Worm (Caenorhabditis elegans) whole organism, mixed stage, embryonic: ENCODE data around the gene C52E2.5.
A peak's percentile ranks its signal among the peaks of the same experiment; 100 is the strongest.

Experiments
- M03D4.4 ChIP-seq: sonication (generic microtip); optimal IDR thresholded peaks from 2 replicates; lab custom pipeline; 2017; ENCODE audit warnings: mild to moderate bottlenecking, missing genetic modification characterization, missing compliant biosample characterization
- bed-3 ChIP-seq: fragments of 200-800 bp; sonication (Bioruptor generic); optimal IDR thresholded peaks from 3 replicates; lab custom pipeline; 2018; ENCODE audit warnings: mild to moderate bottlenecking, missing genetic modification characterization, moderate library complexity, missing compliant biosample characterization
- blmp-1 ChIP-seq: fragments of 150-350 bp; optimal IDR thresholded peaks from 2 replicates; lab custom pipeline; 2014; ENCODE audit warnings: missing biosample characterization, missing genetic modification characterization
- ceh-43 ChIP-seq: fragments of 200-800 bp; sonication (Bioruptor generic); optimal IDR thresholded peaks from 2 replicates; lab custom pipeline; 2018; ENCODE audit warnings: mild to moderate bottlenecking, missing genetic modification characterization, moderate library complexity, missing compliant biosample characterization
- ceh-83 ChIP-seq: fragments of 200-800 bp; sonication (Bioruptor generic); optimal IDR thresholded peaks from 2 replicates; lab custom pipeline; 2018; ENCODE audit warnings: mild to moderate bottlenecking, missing genetic modification characterization, missing compliant biosample characterization
- ces-1 ChIP-seq: fragments of 150-350 bp; optimal IDR thresholded peaks from 2 replicates; lab custom pipeline; 2014; ENCODE audit warnings: missing biosample characterization, missing genetic modification reagents, missing genetic modification characterization
- cnd-1 ChIP-seq: fragments of 200-800 bp; sonication (Bioruptor generic); optimal IDR thresholded peaks from 2 replicates; lab custom pipeline; 2018; ENCODE audit warnings: mild to moderate bottlenecking, missing genetic modification characterization, missing compliant biosample characterization
- drap-1 ChIP-seq: fragments of 200-800 bp; sonication (Bioruptor generic); optimal IDR thresholded peaks from 3 replicates; lab custom pipeline; 2018; ENCODE audit warnings: mild to moderate bottlenecking, missing genetic modification characterization, missing compliant biosample characterization
- elt-3 ChIP-seq: fragments of 150-350 bp; optimal IDR thresholded peaks from 2 replicates; lab custom pipeline; 2014; ENCODE audit warnings: missing biosample characterization, missing genetic modification characterization
- flh-1 ChIP-seq: fragments of 200-800 bp; sonication (Bioruptor generic); optimal IDR thresholded peaks from 2 replicates; lab custom pipeline; 2018; ENCODE audit warnings: mild to moderate bottlenecking, missing genetic modification characterization, moderate library complexity, missing compliant biosample characterization
- ham-2 ChIP-seq: fragments of 200-800 bp; sonication (Bioruptor generic); optimal IDR thresholded peaks from 2 replicates; lab custom pipeline; 2018; ENCODE audit warnings: mild to moderate bottlenecking, missing genetic modification characterization, missing compliant biosample characterization
- hlh-1 ChIP-seq: fragments of 150-350 bp; optimal IDR thresholded peaks from 2 replicates; lab custom pipeline; 2014; ENCODE audit warnings: missing biosample characterization, missing genetic modification reagents, missing genetic modification characterization
- lin-13 ChIP-seq: fragments of 150-350 bp; optimal IDR thresholded peaks from 2 replicates; lab custom pipeline; 2014; ENCODE audit warnings: missing biosample characterization, missing genetic modification characterization
- lsy-2 ChIP-seq: fragments of 150-350 bp; optimal IDR thresholded peaks from 2 replicates; lab custom pipeline; 2014; ENCODE audit warnings: missing biosample characterization, missing genetic modification characterization
- mab-5 ChIP-seq: fragments of 150-350 bp; optimal IDR thresholded peaks from 2 replicates; lab custom pipeline; 2014; ENCODE audit warnings: missing biosample characterization, missing genetic modification characterization
- mep-1 ChIP-seq: fragments of 150-350 bp; optimal IDR thresholded peaks from 2 replicates; lab custom pipeline; 2017; ENCODE audit warnings: missing biosample characterization, missing genetic modification reagents, missing genetic modification characterization, inconsistent platforms
- mls-2 ChIP-seq: sonication (generic microtip); optimal IDR thresholded peaks from 2 replicates; lab custom pipeline; 2016; ENCODE audit warnings: mild to moderate bottlenecking, missing genetic modification characterization, moderate library complexity, missing compliant biosample characterization
- nhr-12 ChIP-seq: fragments of 150-350 bp; optimal IDR thresholded peaks from 2 replicates; lab custom pipeline; 2014; ENCODE audit warnings: missing biosample characterization, missing genetic modification characterization
- nhr-2 ChIP-seq: fragments of 150-350 bp; optimal IDR thresholded peaks from 2 replicates; lab custom pipeline; 2014; ENCODE audit warnings: missing biosample characterization, missing genetic modification characterization
- nhr-237 ChIP-seq: fragments of 150-350 bp; optimal IDR thresholded peaks from 2 replicates; lab custom pipeline; 2014; ENCODE audit warnings: missing biosample characterization, missing genetic modification characterization
- nhr-76 ChIP-seq: sonication (generic microtip); optimal IDR thresholded peaks from 2 replicates; lab custom pipeline; 2017; ENCODE audit warnings: missing biosample characterization, missing genetic modification characterization
- pha-4 ChIP-seq: fragments of 150-350 bp; optimal IDR thresholded peaks from 2 replicates; lab custom pipeline; 2018; ENCODE audit warnings: missing biosample characterization, missing genetic modification reagents, missing genetic modification characterization
- sem-2 ChIP-seq: fragments of 200-800 bp; sonication (Bioruptor generic); optimal IDR thresholded peaks from 2 replicates; lab custom pipeline; 2018; ENCODE audit warnings: mild to moderate bottlenecking, missing genetic modification characterization, missing compliant biosample characterization
- snpc-4 ChIP-seq: fragments of 150-350 bp; optimal IDR thresholded peaks from 2 replicates; lab custom pipeline; 2014; ENCODE audit warnings: missing biosample characterization, missing genetic modification characterization
- sptf-1 ChIP-seq: sonication (generic microtip); optimal IDR thresholded peaks from 2 replicates; lab custom pipeline; 2017; ENCODE audit warnings: mild to moderate bottlenecking, missing genetic modification characterization, moderate library complexity, missing compliant biosample characterization
- unc-120 ChIP-seq: sonication (generic microtip); optimal IDR thresholded peaks from 2 replicates; lab custom pipeline; 2017; ENCODE audit warnings: missing genetic modification characterization, missing compliant biosample characterization; ENCODE audit not compliant: poor library complexity, severe bottlenecking
- unc-39 ChIP-seq: fragments of 150-350 bp; optimal IDR thresholded peaks from 2 replicates; lab custom pipeline; 2014; ENCODE audit warnings: missing biosample characterization, missing genetic modification characterization
- unc-62 ChIP-seq: fragments of 150-350 bp; optimal IDR thresholded peaks from 2 replicates; lab custom pipeline; 2014; ENCODE audit warnings: missing biosample characterization, missing genetic modification reagents, missing genetic modification characterization
- zip-8 ChIP-seq: fragments of 150-350 bp; optimal IDR thresholded peaks from 2 replicates; lab custom pipeline; 2014; ENCODE audit warnings: missing biosample characterization, missing genetic modification characterization
- ztf-11 ChIP-seq: fragments of 150-350 bp; optimal IDR thresholded peaks from 2 replicates; lab custom pipeline; 2014; ENCODE audit warnings: missing biosample characterization, missing genetic modification characterization

C52E2.5 gene

ce11 chrII:1848109-1848508 lies 5.4 kb upstream of the C52E2.5 start, which contains the start of gene fbxb-97:
TSS of gene fbxb-97 (minus strand) at chrII:1848161.
- TF ChIP-seq ceh-43 (GFP tag; lab: Kevin White, UChicago) (no peak), unc-120 (tag; lab: Kevin White, UChicago) (peak; percentile 51), sem-2 (GFP tag; lab: Kevin White, UChicago) (no peak)

- TF ChIP-seq nhr-12 (tag; lab: Kevin White, UChicago) (no peak), lsy-2 (no peak), blmp-1 (tag; lab: Kevin White, UChicago) (no peak), sem-2 (GFP tag; lab: Kevin White, UChicago) (no peak), nhr-237 (tag; lab: Kevin White, UChicago) (no peak), sptf-1 (tag; lab: Kevin White, UChicago) (no peak), snpc-4 (no peak)
These were observed 1.8 kb upstream of the C52E2.5 start for ce11 chrII:1844552-1844951.

ce11 chrII:1836204-1836603 lies 6.5 kb downstream of the C52E2.5 start, which contains the start of gene T08E11.1:
TSS of gene T08E11.1 (plus strand) at chrII:1836504.
- no peak for TF ChIP-seq sptf-1 (tag; lab: Kevin White, UChicago)
- TF ChIP-seq sem-2 (GFP tag; lab: Kevin White, UChicago), result no peak
- no peak for TF ChIP-seq mab-5 (tag; lab: Kevin White, UChicago)
- TF ChIP-seq ceh-83 (GFP tag; lab: Kevin White, UChicago), result no peak
- no peak for TF ChIP-seq cnd-1 (tag; lab: Kevin White, UChicago)
- no peak for TF ChIP-seq mep-1 (tag; lab: Kevin White, UChicago)
- TF ChIP-seq ham-2 (GFP tag; lab: Kevin White, UChicago), result no peak
- no peak for TF ChIP-seq ces-1 (GFP tag; lab: Kevin White, UChicago)
- TF ChIP-seq hlh-1 (tag; lab: Kevin White, UChicago), result no peak
- TF ChIP-seq zip-8 (tag; lab: Kevin White, UChicago), result no peak

ce11 chrII:1831883-1832388 lies 10.8 kb downstream of the C52E2.5 start, which contains the start of gene math-39:
TSS of gene math-39 (plus strand) at chrII:1832338.
- TF ChIP-seq sem-2 (GFP tag; lab: Kevin White, UChicago) (no peak), sptf-1 (tag; lab: Kevin White, UChicago) (no peak), mep-1 (tag; lab: Kevin White, UChicago) (no peak), bed-3 (GFP tag; lab: Kevin White, UChicago) (no peak), elt-3 (tag; lab: Kevin White, UChicago) (no peak), cnd-1 (tag; lab: Kevin White, UChicago) (no peak), pha-4 (tag; lab: Kevin White, UChicago) (no peak), nhr-237 (tag; lab: Kevin White, UChicago) (no peak), unc-39 (tag; lab: Kevin White, UChicago) (no peak), M03D4.4 (tag; lab: Kevin White, UChicago) (no peak)

ce11 chrII:1830182-1830682 lies 12.5 kb downstream of the C52E2.5 start, which contains the start of gene math-40:
TSS of gene math-40 (plus strand) at chrII:1830632.
- TF ChIP-seq zip-8 (tag; lab: Kevin White, UChicago) (no peak), lsy-2 (no peak), nhr-12 (tag; lab: Kevin White, UChicago) (no peak), nhr-76 (tag; lab: Kevin White, UChicago) (no peak), M03D4.4 (tag; lab: Kevin White, UChicago) (no peak), mab-5 (tag; lab: Kevin White, UChicago) (no peak), flh-1 (GFP tag; lab: Kevin White, UChicago) (no peak), nhr-2 (no peak), ham-2 (GFP tag; lab: Kevin White, UChicago) (no peak), mls-2 (no peak), pha-4 (tag; lab: Kevin White, UChicago) (no peak), unc-62 (GFP tag; lab: Kevin White, UChicago) (no peak), ceh-83 (GFP tag; lab: Kevin White, UChicago) (no peak), ztf-11 (tag; lab: Kevin White, UChicago) (no peak), sem-2 (GFP tag; lab: Kevin White, UChicago) (no peak), drap-1 (no peak), sptf-1 (tag; lab: Kevin White, UChicago) (no peak), lin-13 (tag; lab: Kevin White, UChicago) (no peak)
